Worm (Caenorhabditis elegans) whole organism, early embryonic: ENCODE measurements around the gene clec-71.

Source experiments
- F13C5.2 ChIP-seq: sonication (generic microtip); optimal IDR thresholded peaks from 2 replicates; lab custom pipeline; 2017; ENCODE audit warnings: mild to moderate bottlenecking, missing genetic modification characterization, inconsistent platforms, missing compliant biosample characterization
- aly-1 ChIP-seq: sonication (generic microtip); optimal IDR thresholded peaks from 2 replicates; lab custom pipeline; 2016; ENCODE audit warnings: missing genetic modification characterization, missing compliant biosample characterization
- ama-1 ChIP-seq: fragments of 150-350 bp; optimal IDR thresholded peaks from 2 replicates; lab custom pipeline; 2014
- ceh-36 ChIP-seq: sonication (generic microtip); optimal IDR thresholded peaks from 2 replicates; lab custom pipeline; 2016; ENCODE audit warnings: missing genetic modification characterization, inconsistent platforms, missing compliant biosample characterization
- hmbx-1 ChIP-seq: sonication (generic microtip); optimal IDR thresholded peaks from 2 replicates; lab custom pipeline; 2016; ENCODE audit warnings: mild to moderate bottlenecking, missing genetic modification characterization, missing compliant biosample characterization
- hmg-4 ChIP-seq: fragments of 200-800 bp; sonication (Bioruptor generic); optimal IDR thresholded peaks from 2 replicates; lab custom pipeline; 2018; ENCODE audit warnings: mild to moderate bottlenecking, missing genetic modification characterization, missing compliant biosample characterization
- hnd-1 ChIP-seq: sonication (generic microtip); optimal IDR thresholded peaks from 2 replicates; lab custom pipeline; 2016; ENCODE audit warnings: missing genetic modification characterization, missing compliant biosample characterization
- pes-1 ChIP-seq: fragments of 200-800 bp; sonication (Bioruptor generic); IDR thresholded peaks from 2 replicates; pipeline ENCODE4 v1.3.6; 2022; ENCODE audit warnings: missing genetic modification reagents, missing genetic modification characterization, missing compliant biosample characterization
- scrt-1 ChIP-seq: fragments of 200-800 bp; sonication (Bioruptor generic); IDR thresholded peaks from 2 replicates; pipeline ENCODE4 v1.3.6; 2022; ENCODE audit warnings: missing genetic modification characterization, missing compliant biosample characterization
- tbx-11 ChIP-seq: fragments of 200-800 bp; sonication (Bioruptor generic); IDR thresholded peaks from 2 replicates; pipeline ENCODE4 v1.3.6; 2022; ENCODE audit warnings: missing genetic modification characterization, missing compliant biosample characterization
- tra-4 ChIP-seq: sonication (generic microtip); optimal IDR thresholded peaks from 2 replicates; lab custom pipeline; 2017; ENCODE audit warnings: missing genetic modification characterization, missing compliant biosample characterization

ce11 chrIV:3894004-3894480 is 43.2 kb upstream of the clec-71 start, which contains the start of gene F56D6.8:
- no peak for TF ChIP-seq ceh-36
- TF ChIP-seq aly-1 (tag; lab: Kevin White, UChicago), result no peak
- no peak for TF ChIP-seq hnd-1 (tag; lab: Kevin White, UChicago)
- no peak for TF ChIP-seq tra-4
- TF ChIP-seq pes-1 (GFP tag; lab: Robert Waterston, UW), result no peak
- TF ChIP-seq F13C5.2, result no peak
- TF ChIP-seq hmg-4, result no peak
- TF ChIP-seq ama-1 (lab: Kevin White, UChicago), result no peak
- TF ChIP-seq tbx-11 (GFP tag; lab: Robert Waterston, UW), result no peak
- TF ChIP-seq hmbx-1, result no peak
- TF ChIP-seq scrt-1 (GFP tag; lab: Robert Waterston, UW), result no peak
